Worm (Caenorhabditis elegans) whole organism, young adult: ENCODE results near the gene ZK809.9.

Source experiments
- F55B11.4 ChIP-seq: sonication (generic microtip); optimal IDR thresholded peaks from 2 replicates; lab custom pipeline; 2016; ENCODE audit warnings: missing compliant biosample characterization, missing genetic modification characterization, borderline replicate concordance; ENCODE audit not compliant: insufficient read depth
- T07F8.4 ChIP-seq: sonication (generic microtip); optimal IDR thresholded peaks from 2 replicates; lab custom pipeline; 2016; ENCODE audit warnings: mild to moderate bottlenecking, missing genetic modification characterization, moderate library complexity, missing compliant biosample characterization
- ama-1 ChIP-seq, 3 experiments: fragments of 150-350 bp in 1 of 3; sonication (generic microtip) in 2 of 3; optimal IDR thresholded peaks; 2 replicates each; lab custom pipeline; 2014 to 2018; ENCODE audit warnings: missing biosample characterization in 2 of 3, missing genetic modification characterization in 2 of 3, missing genetic modification reagents in 2 of 3
- athp-1 ChIP-seq: sonication (generic microtip); optimal IDR thresholded peaks from 2 replicates; lab custom pipeline; 2017; ENCODE audit warnings: mild to moderate bottlenecking, missing genetic modification characterization, missing compliant biosample characterization
- cebp-1 ChIP-seq, 2 experiments: fragments of 200-800 bp in 1 of 2; sonication (Bioruptor generic) in 1 of 2; sonication (generic microtip) in 1 of 2; IDR thresholded peaks in 1 of 2; optimal IDR thresholded peaks in 1 of 2; 2 replicates each; pipeline versions ENCODE4 v1.3.6 to Lab custom; 2017 to 2022; ENCODE audit warnings: missing compliant biosample characterization in 2 of 2, missing genetic modification characterization in 2 of 2, mild to moderate bottlenecking in 1 of 2, missing genetic modification reagents in 1 of 2, moderate library complexity in 1 of 2
- egrh-3 ChIP-seq: fragments of 200-800 bp; sonication (Bioruptor generic); IDR thresholded peaks from 2 replicates; pipeline ENCODE4 v1.3.6; 2022; ENCODE audit warnings: missing genetic modification reagents, missing genetic modification characterization, missing compliant biosample characterization
- hlh-12 ChIP-seq: sonication (generic microtip); optimal IDR thresholded peaks from 2 replicates; lab custom pipeline; 2016; ENCODE audit warnings: missing genetic modification characterization, missing compliant biosample characterization
- lin-35 ChIP-seq, 3 experiments: fragments of 150-350 bp in 2 of 3; sonication (generic microtip) in 1 of 3; optimal IDR thresholded peaks; 2 replicates each; lab custom pipeline; 2014 to 2018; ENCODE audit warnings: missing biosample characterization in 3 of 3, missing genetic modification characterization in 3 of 3, missing genetic modification reagents in 3 of 3
- lir-1 ChIP-seq: fragments of 200-800 bp; sonication (Bioruptor generic); conservative IDR thresholded peaks from 2 replicates; pipeline ENCODE4 v1.3.6; 2022; ENCODE audit warnings: missing genetic modification reagents, missing genetic modification characterization, missing compliant biosample characterization
- nfya-1 ChIP-seq: sonication (generic microtip); optimal IDR thresholded peaks from 2 replicates; lab custom pipeline; 2017; ENCODE audit warnings: antibody characterized with exemption, missing compliant biosample characterization, missing genetic modification characterization, borderline replicate concordance; ENCODE audit not compliant: insufficient read depth
- nhr-179 ChIP-seq: sonication (generic microtip); optimal IDR thresholded peaks from 2 replicates; lab custom pipeline; 2016; ENCODE audit warnings: mild to moderate bottlenecking, missing genetic modification characterization, missing compliant biosample characterization
- snpc-4 ChIP-seq, 5 experiments: fragments of 150-350 bp in 1 of 5; sonication (generic microtip) in 4 of 5; optimal IDR thresholded peaks; 2 replicates each; lab custom pipeline; 2014 to 2018; ENCODE audit warnings: missing genetic modification characterization in 5 of 5, missing biosample characterization in 3 of 5, antibody characterized with exemption in 2 of 5, mild to moderate bottlenecking in 2 of 5, missing compliant biosample characterization in 2 of 5, missing genotype in 2 of 5, moderate library complexity in 2 of 5, missing genetic modification reagents in 1 of 5
- somi-1 ChIP-seq: fragments of 200-800 bp; sonication (Bioruptor generic); optimal IDR thresholded peaks from 2 replicates; lab custom pipeline; 2018; ENCODE audit warnings: mild to moderate bottlenecking, missing genetic modification characterization, missing compliant biosample characterization

- TF ChIP-seq snpc-4 (GFP tag; optimal IDR thresholded peaks at IDR 0.05; lab: Kevin White, UChicago) (no peak), snpc-4 (tag; optimal IDR thresholded peaks at IDR 0.05; lab: Kevin White, UChicago) (no peak), cebp-1 (GFP tag; IDR thresholded peaks at IDR 0.05; lab: Robert Waterston, UW) (no peak), cebp-1 (tag; optimal IDR thresholded peaks at IDR 0.05; lab: Kevin White, UChicago) (no peak), lir-1 (GFP tag; lab: Robert Waterston, UW) (no peak), F55B11.4 (tag; lab: Kevin White, UChicago) (no peak), nfya-1 (tag; lab: Kevin White, UChicago) (no peak), ama-1 (optimal IDR thresholded peaks at IDR 0.05; lab: Kevin White, UChicago) (no peak), ama-1 (GFP tag; optimal IDR thresholded peaks at IDR 0.05; lab: Kevin White, UChicago) (no peak), nhr-179 (tag; lab: Kevin White, UChicago) (no peak), hlh-12 (tag; lab: Kevin White, UChicago) (no peak), T07F8.4 (tag; lab: Kevin White, UChicago) (no peak), egrh-3 (GFP tag; lab: Robert Waterston, UW) (no peak), athp-1 (tag; lab: Kevin White, UChicago) (no peak), lin-35 (GFP tag; optimal IDR thresholded peaks at IDR 0.05; lab: Kevin White, UChicago) (no peak), somi-1 (no peak)
These were observed 24.2 kb upstream of the ZK809.9 start, which contains the start of gene ttr-50 for ce11 chrIV:11640915-11641314.
